Fruit fly (Drosophila melanogaster) whole organism, wandering third instar larva: Measurements from ENCODE around the gene cysu.
A peak's percentile ranks its signal among the peaks of the same experiment; 100 is the strongest.

Source experiments
- Abd-B ChIP-seq: fragments of >200 bp; optimal IDR thresholded peaks from 2 replicates; lab custom pipeline; 2017; ENCODE audit warnings: missing biosample characterization, missing genetic modification characterization
- CG32264 ChIP-seq: fragments of 200-800 bp; sonication (Bioruptor generic); optimal IDR thresholded peaks from 2 replicates; lab custom pipeline; 2016; ENCODE audit warnings: missing biosample characterization, missing genetic modification characterization
- CG9705 ChIP-seq: fragments of 200-800 bp; sonication (Bioruptor generic); optimal IDR thresholded peaks from 2 replicates; lab custom pipeline; 2018; ENCODE audit warnings: missing biosample characterization, mild to moderate bottlenecking, missing genetic modification characterization
- CrebA ChIP-seq: fragments of 200-800 bp; sonication (Bioruptor generic); optimal IDR thresholded peaks from 2 replicates; lab custom pipeline; 2016; ENCODE audit warnings: missing biosample characterization, mild to moderate bottlenecking, missing genetic modification characterization, borderline replicate concordance
- Dfd ChIP-seq: fragments of >200 bp; optimal IDR thresholded peaks from 2 replicates; lab custom pipeline; 2017; ENCODE audit warnings: missing biosample characterization, missing genetic modification characterization
- Dif ChIP-seq: fragments of 200-275, 200-300 bp; sonication (Bioruptor generic); optimal IDR thresholded peaks from 2 replicates; lab custom pipeline; 2018; ENCODE audit warnings: missing biosample characterization, missing genetic modification characterization; ENCODE audit not compliant: partially characterized antibody
- GATAd ChIP-seq: sonication (Bioruptor generic); optimal IDR thresholded peaks from 2 replicates; lab custom pipeline; 2016; ENCODE audit warnings: missing biosample characterization, missing genetic modification characterization
- HLH106 ChIP-seq: fragments of 200-800 bp; optimal IDR thresholded peaks from 3 replicates; lab custom pipeline; 2019; ENCODE audit warnings: missing biosample characterization, mild to moderate bottlenecking, missing genetic modification characterization, moderate library complexity
- Hnf4 ChIP-seq: fragments of 200-800 bp; sonication (Bioruptor generic); optimal IDR thresholded peaks from 2 replicates; lab custom pipeline; 2016; ENCODE audit warnings: missing biosample characterization, mild to moderate bottlenecking, missing genetic modification characterization
- Hr78 ChIP-seq: fragments of >200 bp; optimal IDR thresholded peaks from 2 replicates; lab custom pipeline; 2017; ENCODE audit warnings: missing biosample characterization, missing genetic modification characterization
- Hr83 ChIP-seq: fragments of 200-300 bp; sonication (Bioruptor generic); optimal IDR thresholded peaks from 2 replicates; lab custom pipeline; 2016; ENCODE audit warnings: missing biosample characterization, mild to moderate bottlenecking, missing genetic modification characterization, moderate library complexity; ENCODE audit not compliant: poor library complexity, severe bottlenecking
- Jra ChIP-seq: sonication (Bioruptor generic); optimal IDR thresholded peaks from 2 replicates; lab custom pipeline; 2016; ENCODE audit warnings: missing biosample characterization, missing genetic modification characterization
- Mio ChIP-seq: sonication (Bioruptor generic); optimal IDR thresholded peaks from 2 replicates; lab custom pipeline; 2016; ENCODE audit warnings: missing biosample characterization, missing genetic modification characterization
- Myc ChIP-seq: fragments of >200 bp; optimal IDR thresholded peaks from 2 replicates; lab custom pipeline; 2017
- N ChIP-seq: fragments of >200 bp; optimal IDR thresholded peaks from 2 replicates; lab custom pipeline; 2018; ENCODE audit warnings: missing biosample characterization, missing external identifiers, missing genetic modification characterization
- OdsH ChIP-seq: fragments of 200-800 bp; sonication (Bioruptor generic); optimal IDR thresholded peaks from 2 replicates; lab custom pipeline; 2016; ENCODE audit warnings: missing biosample characterization, mild to moderate bottlenecking, missing genetic modification characterization
- Rel ChIP-seq, 2 experiments: fragments of 200-800 bp; sonication (Bioruptor generic) in 1 of 2; optimal IDR thresholded peaks; 2 replicates in 1 of 2; 3 replicates in 1 of 2; lab custom pipeline; 2016 to 2019; ENCODE audit warnings: mild to moderate bottlenecking in 2 of 2, missing biosample characterization in 2 of 2, missing genetic modification characterization in 2 of 2, moderate library complexity in 1 of 2
- Sp1 ChIP-seq: fragments of 200-800 bp; sonication (Bioruptor generic); optimal IDR thresholded peaks from 3 replicates; lab custom pipeline; 2019; ENCODE audit warnings: missing biosample characterization, mild to moderate bottlenecking, missing genetic modification characterization, moderate library complexity
- Vsx2 ChIP-seq: fragments of 200-300, 225-300 bp; sonication (Bioruptor generic); optimal IDR thresholded peaks from 2 replicates; lab custom pipeline; 2018; ENCODE audit warnings: missing biosample characterization, missing genetic modification characterization; ENCODE audit not compliant: partially characterized antibody
- br ChIP-seq: fragments of 200-800 bp; sonication (Bioruptor generic); optimal IDR thresholded peaks from 2 replicates; lab custom pipeline; 2016; ENCODE audit warnings: missing biosample characterization, missing genetic modification characterization
- brk ChIP-seq: fragments of 200-800 bp; sonication (Bioruptor generic); optimal IDR thresholded peaks from 2 replicates; lab custom pipeline; 2016; ENCODE audit warnings: missing biosample characterization, mild to moderate bottlenecking, missing genetic modification characterization
- dl ChIP-seq, 2 experiments: fragments of 175-275, 200-275 bp in 1 of 2; fragments of 200-275 bp in 1 of 2; sonication (Bioruptor generic); optimal IDR thresholded peaks; lab custom pipeline; 2018; ENCODE audit warnings: mild to moderate bottlenecking in 2 of 2, missing biosample characterization in 2 of 2, missing genetic modification characterization in 2 of 2, moderate library complexity in 2 of 2; ENCODE audit not compliant: partially characterized antibody in 2 of 2, insufficient read depth in 1 of 2
- dmrt93B ChIP-seq: fragments of 200-800 bp; sonication (Bioruptor generic); optimal IDR thresholded peaks from 2 replicates; lab custom pipeline; 2018; ENCODE audit warnings: missing biosample characterization, mild to moderate bottlenecking, missing genetic modification characterization
- dsf ChIP-seq: sonication (Bioruptor generic); optimal IDR thresholded peaks from 2 replicates; lab custom pipeline; 2016; ENCODE audit warnings: missing biosample characterization, missing genetic modification characterization, borderline replicate concordance
- ey ChIP-seq: fragments of 200-800 bp; sonication (Bioruptor generic); optimal IDR thresholded peaks from 2 replicates; lab custom pipeline; 2016; ENCODE audit warnings: missing biosample characterization, missing genetic modification characterization
- foxo ChIP-seq, 2 experiments: fragments of 200-800 bp; sonication (Bioruptor generic); optimal IDR thresholded peaks; 2 replicates in 1 of 2; 3 replicates in 1 of 2; lab custom pipeline; 2016 to 2017; ENCODE audit warnings: missing biosample characterization in 2 of 2, missing genetic modification characterization in 2 of 2
- fru ChIP-seq: fragments of 200-800 bp; sonication (Bioruptor generic); optimal IDR thresholded peaks from 3 replicates; lab custom pipeline; 2016; ENCODE audit warnings: missing biosample characterization, mild to moderate bottlenecking, missing genetic modification characterization
- h ChIP-seq: fragments of 200-800 bp; sonication (Bioruptor generic); optimal IDR thresholded peaks from 3 replicates; lab custom pipeline; 2016; ENCODE audit warnings: missing biosample characterization, mild to moderate bottlenecking, missing genetic modification characterization
- jim ChIP-seq: fragments of 175-275, 200-325 bp; sonication (Bioruptor generic); optimal IDR thresholded peaks from 2 replicates; lab custom pipeline; 2016; ENCODE audit warnings: missing biosample characterization, mild to moderate bottlenecking, missing genetic modification characterization
- lola ChIP-seq: fragments of >200 bp; optimal IDR thresholded peaks from 2 replicates; lab custom pipeline; 2017; ENCODE audit warnings: missing biosample characterization, missing genetic modification characterization
- pan ChIP-seq: fragments of >200 bp; optimal IDR thresholded peaks from 2 replicates; lab custom pipeline; 2017
- psq ChIP-seq: fragments of 200-800 bp; sonication (Bioruptor generic); optimal IDR thresholded peaks from 3 replicates; lab custom pipeline; 2017; ENCODE audit warnings: missing biosample characterization, mild to moderate bottlenecking, missing genetic modification characterization, moderate library complexity
- rgr ChIP-seq: fragments of 200-800 bp; sonication (Bioruptor generic); optimal IDR thresholded peaks from 3 replicates; lab custom pipeline; 2016; ENCODE audit warnings: missing biosample characterization, mild to moderate bottlenecking, missing genetic modification characterization
- sage ChIP-seq: fragments of 200-800 bp; sonication (Bioruptor generic); optimal IDR thresholded peaks from 2 replicates; lab custom pipeline; 2016; ENCODE audit warnings: missing biosample characterization, mild to moderate bottlenecking, missing genetic modification characterization
- sv ChIP-seq: fragments of 200-800 bp; sonication (Bioruptor generic); optimal IDR thresholded peaks from 3 replicates; lab custom pipeline; 2016; ENCODE audit warnings: missing biosample characterization, missing genetic modification characterization
- tai ChIP-seq: sonication (Bioruptor generic); optimal IDR thresholded peaks from 2 replicates; lab custom pipeline; 2016; ENCODE audit warnings: missing biosample characterization, missing genetic modification characterization
- usp ChIP-seq: fragments of >200 bp; optimal IDR thresholded peaks from 2 replicates; lab custom pipeline; 2017; ENCODE audit warnings: missing biosample characterization, missing genetic modification characterization
- woc ChIP-seq: sonication (Bioruptor generic); optimal IDR thresholded peaks from 2 replicates; lab custom pipeline; 2016; ENCODE audit warnings: missing biosample characterization, mild to moderate bottlenecking, missing genetic modification characterization

Gene cysu

dm6 chr3R:17385329-17386019 lies 40.1 kb upstream of the cysu start:
- TF ChIP-seq woc (GFP tag; lab: Kevin White, UChicago) = peak; percentile 2
- TF ChIP-seq dmrt93B (GFP tag; lab: Kevin White, UChicago) = peak; percentile 24
- peak; percentile 30 for TF ChIP-seq psq (GFP tag; lab: Kevin White, UChicago)
- peak; percentile 30 for TF ChIP-seq GATAd (GFP tag; lab: Kevin White, UChicago)
- TF ChIP-seq Rel (GFP tag; optimal IDR thresholded peaks at IDR 0.05; lab: Kevin White, UChicago) = no peak
- peak; percentile 99 for TF ChIP-seq Rel (tag; optimal IDR thresholded peaks at IDR 0.05; lab: Kevin White, UChicago)
- TF ChIP-seq brk (GFP tag; lab: Kevin White, UChicago) = peak; percentile 53
- TF ChIP-seq Hnf4 (GFP tag; lab: Kevin White, UChicago) = peak; percentile 83
- peak; percentile 25 for TF ChIP-seq OdsH (GFP tag; lab: Kevin White, UChicago)
- TF ChIP-seq jim (GFP tag; lab: Kevin White, UChicago) = peak; percentile 58
- TF ChIP-seq Abd-B (GFP tag; lab: Kevin White, UChicago) = no peak
- peak; percentile 46 for TF ChIP-seq ey (GFP tag; lab: Kevin White, UChicago)
- peak in 1 of 2 experiments; percentile 17 for TF ChIP-seq dl (GFP tag; optimal IDR thresholded peaks at IDR 0.05; lab: Kevin White, UChicago; ENCODE audit: insufficient read depth in 1 of 2, partially characterized antibody in 2 of 2)
- peak in 1 of 2 experiments; percentile 83 for TF ChIP-seq foxo (GFP tag; optimal IDR thresholded peaks at IDR 0.05; lab: Kevin White, UChicago)
- peak; percentile 65 for TF ChIP-seq br (GFP tag; lab: Kevin White, UChicago)
- TF ChIP-seq lola (GFP tag; lab: Kevin White, UChicago) = no peak
- peak; percentile 66 for TF ChIP-seq rgr (GFP tag; lab: Kevin White, UChicago)
- peak; percentile 43 for TF ChIP-seq CG9705 (GFP tag; lab: Kevin White, UChicago)
- no peak for TF ChIP-seq CrebA (GFP tag; lab: Kevin White, UChicago)
- TF ChIP-seq Hr78 (GFP tag; lab: Kevin White, UChicago) = no peak
- peak; percentile 94 for TF ChIP-seq Hr83 (GFP tag; lab: Kevin White, UChicago)
- peak; percentile 57 for TF ChIP-seq HLH106 (tag; lab: Kevin White, UChicago)
- peak; percentile 37 for TF ChIP-seq sage
- TF ChIP-seq dsf (GFP tag; lab: Kevin White, UChicago) = peak; percentile 60
- TF ChIP-seq N (GFP tag; lab: Kevin White, UChicago) = no peak
- peak; percentile 56 for TF ChIP-seq Myc
- peak; percentile 59 for TF ChIP-seq Sp1
- TF ChIP-seq Dfd (GFP tag; lab: Kevin White, UChicago) = no peak
- peak; percentile 97 for TF ChIP-seq Vsx2 (GFP tag; lab: Kevin White, UChicago)
- TF ChIP-seq Mio (GFP tag; lab: Kevin White, UChicago) = no peak
- TF ChIP-seq Jra (GFP tag; lab: Kevin White, UChicago) = peak; percentile 72
- peak; percentile 69 for TF ChIP-seq tai (GFP tag; lab: Kevin White, UChicago)
- no peak for TF ChIP-seq pan (lab: Kevin White, UChicago)
- peak; percentile 69 for TF ChIP-seq h (GFP tag; lab: Kevin White, UChicago)
- no peak for TF ChIP-seq Dif
- no peak for TF ChIP-seq usp (GFP tag; lab: Kevin White, UChicago)
- peak; percentile 52 for TF ChIP-seq sv (GFP tag; lab: Kevin White, UChicago)
- peak; percentile 52 for TF ChIP-seq CG32264 (GFP tag; lab: Kevin White, UChicago)
- TF ChIP-seq fru (GFP tag; lab: Kevin White, UChicago) = peak; percentile 64
- TF ChIP-seq, all 38 proteins: peak for 28

DNA sequence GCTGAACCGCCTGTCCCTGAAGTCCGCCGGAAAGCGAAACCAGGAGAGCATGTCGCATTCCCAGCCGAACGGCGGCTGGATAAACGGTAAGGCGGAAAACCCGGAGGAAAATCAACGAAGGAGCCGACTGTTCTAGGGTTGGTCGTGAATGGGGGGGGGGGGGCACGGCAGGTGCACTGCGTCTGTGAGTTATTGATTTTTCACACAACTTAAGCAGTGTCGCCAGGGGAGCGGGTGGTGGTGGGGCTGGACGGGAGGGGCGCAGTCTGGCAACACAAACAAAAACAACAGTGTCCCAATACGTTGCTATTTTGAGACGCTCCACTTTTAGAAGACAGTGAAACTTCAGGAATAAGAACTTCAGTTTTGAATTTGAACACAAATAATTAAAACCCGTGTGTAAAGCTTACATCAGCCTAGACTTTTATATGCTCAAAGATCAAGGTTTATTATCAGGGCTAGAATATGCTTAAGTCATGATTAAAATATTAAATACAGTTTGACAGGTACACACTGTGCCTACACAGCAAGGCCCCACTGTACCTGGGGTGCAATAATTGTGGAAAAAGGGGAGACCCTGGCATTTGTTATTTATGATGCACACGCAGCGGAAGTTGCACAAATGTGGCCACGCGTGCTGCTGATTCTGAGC lies 39.3 kb upstream of the cysu start:
- peak in 1 of 2 experiments; percentile 81 for TF ChIP-seq foxo (GFP tag; optimal IDR thresholded peaks at IDR 0.05; lab: Kevin White, UChicago)
- no peak for TF ChIP-seq Rel (GFP tag; optimal IDR thresholded peaks at IDR 0.05; lab: Kevin White, UChicago)
- peak; percentile 83 for TF ChIP-seq Rel (tag; optimal IDR thresholded peaks at IDR 0.05; lab: Kevin White, UChicago)
- TF ChIP-seq Dif = no peak
- peak; percentile 4 for TF ChIP-seq CG32264 (GFP tag; lab: Kevin White, UChicago)
- TF ChIP-seq HLH106 (tag; lab: Kevin White, UChicago) = peak; percentile 78
- no peak for TF ChIP-seq usp (GFP tag; lab: Kevin White, UChicago)
- no peak for TF ChIP-seq tai (GFP tag; lab: Kevin White, UChicago)
- TF ChIP-seq Jra (GFP tag; lab: Kevin White, UChicago) = no peak
- TF ChIP-seq fru (GFP tag; lab: Kevin White, UChicago) = peak; percentile 73
- peak; percentile 48 for TF ChIP-seq Sp1
- TF ChIP-seq brk (GFP tag; lab: Kevin White, UChicago) = no peak
- TF ChIP-seq woc (GFP tag; lab: Kevin White, UChicago) = peak; percentile 52
- TF ChIP-seq h (GFP tag; lab: Kevin White, UChicago) = peak; percentile 84
- TF ChIP-seq dsf (GFP tag; lab: Kevin White, UChicago) = no peak
- peak; percentile 65 for TF ChIP-seq dmrt93B (GFP tag; lab: Kevin White, UChicago)
- peak; percentile 69 for TF ChIP-seq Hnf4 (GFP tag; lab: Kevin White, UChicago)
- no peak for TF ChIP-seq sage
- TF ChIP-seq Vsx2 (GFP tag; lab: Kevin White, UChicago) = no peak
- peak; percentile 60 for TF ChIP-seq psq (GFP tag; lab: Kevin White, UChicago)
- TF ChIP-seq Dfd (GFP tag; lab: Kevin White, UChicago) = peak; percentile 5
- TF ChIP-seq CrebA (GFP tag; lab: Kevin White, UChicago) = no peak
- TF ChIP-seq br (GFP tag; lab: Kevin White, UChicago) = peak; percentile 71
- TF ChIP-seq jim (GFP tag; lab: Kevin White, UChicago) = no peak
- TF ChIP-seq sv (GFP tag; lab: Kevin White, UChicago) = peak; percentile 11
- no peak for TF ChIP-seq GATAd (GFP tag; lab: Kevin White, UChicago)
- peak; percentile 37 for TF ChIP-seq CG9705 (GFP tag; lab: Kevin White, UChicago)
- no peak for TF ChIP-seq N (GFP tag; lab: Kevin White, UChicago)
- peak; percentile 63 for TF ChIP-seq OdsH (GFP tag; lab: Kevin White, UChicago)
- no peak for TF ChIP-seq Mio (GFP tag; lab: Kevin White, UChicago)
- no peak for TF ChIP-seq pan (lab: Kevin White, UChicago)
- no peak for TF ChIP-seq Abd-B (GFP tag; lab: Kevin White, UChicago)
- no peak for TF ChIP-seq dl (GFP tag; optimal IDR thresholded peaks at IDR 0.05; lab: Kevin White, UChicago; ENCODE audit: insufficient read depth in 1 of 2, partially characterized antibody in 2 of 2)
- no peak for TF ChIP-seq Hr78 (GFP tag; lab: Kevin White, UChicago)
- TF ChIP-seq rgr (GFP tag; lab: Kevin White, UChicago) = peak; percentile 64
